Worm (Caenorhabditis elegans) whole organism, L2 larva: ENCODE data around the gene sdz-5.

ENCODE experiments used
- ZK546.5 ChIP-seq: sonication (generic microtip); optimal IDR thresholded peaks from 2 replicates; lab custom pipeline; 2017; ENCODE audit warnings: missing biosample characterization, missing genetic modification characterization
- ama-1 ChIP-seq: fragments of 150-350 bp; optimal IDR thresholded peaks from 2 replicates; lab custom pipeline; 2018; ENCODE audit warnings: inconsistent platforms
- ceh-82 ChIP-seq: fragments of 150-350 bp; optimal IDR thresholded peaks from 2 replicates; lab custom pipeline; 2014; ENCODE audit warnings: missing biosample characterization, missing genetic modification characterization
- fos-1 ChIP-seq: fragments of 150-350 bp; optimal IDR thresholded peaks from 2 replicates; lab custom pipeline; 2014; ENCODE audit warnings: missing biosample characterization, missing genetic modification characterization
- nhr-25 ChIP-seq: fragments of 150-350 bp; sonication (generic microtip); optimal IDR thresholded peaks from 3 replicates; lab custom pipeline; 2014; ENCODE audit warnings: missing biosample characterization, missing genetic modification characterization
- unc-39 ChIP-seq: fragments of 150-350 bp; optimal IDR thresholded peaks from 2 replicates; lab custom pipeline; 2014; ENCODE audit warnings: missing biosample characterization, missing genetic modification characterization

ce11 chrII:3023381-3023935 lies 15.0 kb downstream of the sdz-5 start, which contains the start of gene clec-2:
- TF ChIP-seq ceh-82, result no peak
- no peak for TF ChIP-seq nhr-25
- TF ChIP-seq fos-1, result no peak
- no peak for TF ChIP-seq ama-1 (lab: Kevin White, UChicago)
- no peak for TF ChIP-seq unc-39 (tag; lab: Kevin White, UChicago)
- TF ChIP-seq ZK546.5 (tag; lab: Kevin White, UChicago), result no peak
